Fruit fly (Drosophila melanogaster): ENCODE results near the gene CG6664.

Gene CG6664

DNA sequence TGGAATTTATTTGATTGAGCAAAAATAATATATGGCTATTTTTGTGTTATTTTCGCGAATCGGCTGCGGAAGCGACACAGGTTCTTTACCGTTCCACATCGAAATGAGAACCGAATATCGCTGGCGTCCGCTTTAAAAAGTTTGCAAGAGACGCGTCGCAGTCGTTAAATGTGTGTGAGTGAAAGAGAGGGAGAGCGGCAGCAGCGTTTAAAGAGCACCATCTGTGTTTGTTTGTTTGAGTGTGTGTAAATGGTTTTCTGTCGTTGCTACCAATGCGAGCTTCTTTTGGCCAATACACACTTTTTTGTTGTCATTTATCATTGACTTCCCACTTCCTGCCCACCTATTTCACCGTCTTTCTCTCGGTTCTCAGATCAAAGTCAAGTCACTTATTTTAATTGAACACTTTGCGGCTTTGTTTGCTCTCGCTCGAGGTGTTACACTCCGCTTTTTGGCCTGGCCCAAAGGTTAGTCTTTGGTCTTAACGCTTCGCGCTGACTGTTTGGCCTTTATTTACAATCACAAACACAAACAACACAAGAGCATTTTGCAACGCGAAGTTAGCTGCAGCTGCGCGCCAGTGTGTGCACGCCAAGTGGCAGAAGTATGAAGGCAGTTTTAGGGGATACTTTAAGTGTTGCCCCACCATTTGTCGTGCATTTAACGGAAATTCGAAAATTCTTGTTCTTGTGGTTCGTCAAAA lies 3.8 kb downstream of the CG6664 start, which contains the start of gene CG3764 (continued):
- TF ChIP-seq prd (optimal IDR thresholded peaks at IDR 0.05) (no peak), prd (GFP tag; IDR thresholded peaks at IDR 0.05) (0 out of 3 replicates have a peak, but pooled peaks have one; percentile 26), CG3407 (GFP tag; optimal IDR thresholded peaks at IDR 0.05) (peak; percentile 89), jigr1 (GFP tag; IDR thresholded peaks at IDR 0.05) (no peak), stwl (tag; optimal IDR thresholded peaks at IDR 0.05) (peak; percentile 88), CG4424 (GFP tag; optimal IDR thresholded peaks at IDR 0.05) (peak; percentile 47), D19A (tag; optimal IDR thresholded peaks at IDR 0.05) (peak; percentile 47), CG13894 (tag; optimal IDR thresholded peaks at IDR 0.05) (peak; percentile 76), CG11695 (GFP tag; IDR thresholded peaks at IDR 0.05) (peak; percentile 74), CG10147 (GFP tag; optimal IDR thresholded peaks at IDR 0.05) (peak; percentile 73), trh (GFP tag; optimal IDR thresholded peaks at IDR 0.05) (peak; percentile 9), pzg (GFP tag; optimal IDR thresholded peaks at IDR 0.05) (peak; percentile 97), HHEX (GFP tag; optimal IDR thresholded peaks at IDR 0.05) (peak; percentile 92), CG6683 (GFP tag; optimal IDR thresholded peaks at IDR 0.05) (peak; percentile 68), ro (GFP tag; IDR thresholded peaks at IDR 0.05) (no peak), Nf-YB (GFP tag; optimal IDR thresholded peaks at IDR 0.05) (peak; percentile 65), CG17568 (GFP tag; optimal IDR thresholded peaks at IDR 0.05) (peak; percentile 82), Sin3A (optimal IDR thresholded peaks at IDR 0.05) (peak; percentile 43), CG31388 (GFP tag; optimal IDR thresholded peaks at IDR 0.05) (peak; percentile 27), CG9797 (GFP tag; optimal IDR thresholded peaks at IDR 0.05) (peak; percentile 74), Mrtf (GFP tag; IDR thresholded peaks at IDR 0.05) (peak; percentile 50; the same call in 1 of the 3 replicates), CG10267 (tag; optimal IDR thresholded peaks at IDR 0.05) (peak; percentile 75), CG14050 (GFP tag; IDR thresholded peaks at IDR 0.05) (peak; percentile 41; the same call in 1 of the 3 replicates), Xbp1 (GFP tag; optimal IDR thresholded peaks at IDR 0.05) (peak; percentile 56), YL-1 (GFP tag; optimal IDR thresholded peaks at IDR 0.05) (peak; percentile 96), CHES-1-like (GFP tag; optimal IDR thresholded peaks at IDR 0.05) (peak; percentile 92), CG4820 (GFP tag; optimal IDR thresholded peaks at IDR 0.05) (peak; percentile 38), row (GFP tag; IDR thresholded peaks at IDR 0.05) (no peak; the same call in 2 of the 3 replicates), Max (GFP tag; optimal IDR thresholded peaks at IDR 0.05) (peak; percentile 72), CG6689 (GFP tag; IDR thresholded peaks at IDR 0.05) (peak; percentile 54; the same call in 1 of the 2 replicates), sens (GFP tag) (peak; percentile 94), Hr39 (optimal IDR thresholded peaks at IDR 0.05) (no peak), Fer1 (GFP tag; optimal IDR thresholded peaks at IDR 0.05) (peak; percentile 90), CG17186 (GFP tag; optimal IDR thresholded peaks at IDR 0.05) (peak; percentile 91), wek (GFP tag; optimal IDR thresholded peaks at IDR 0.05) (peak; percentile 92), CG15479 (GFP tag; optimal IDR thresholded peaks at IDR 0.05) (no peak), org-1 (GFP tag; optimal IDR thresholded peaks at IDR 0.05) (peak; percentile 58), Dad (GFP tag; optimal IDR thresholded peaks at IDR 0.05) (peak; percentile 75), CG4404 (GFP tag; IDR thresholded peaks at IDR 0.05) (peak; percentile 10; the same call in 1 of the 2 replicates), fd102C (GFP tag; optimal IDR thresholded peaks at IDR 0.05) (peak; percentile 86), pita (GFP tag; optimal IDR thresholded peaks at IDR 0.05) (no peak), CoRest (tag; optimal IDR thresholded peaks at IDR 0.05) (peak; percentile 83), odd (GFP tag; optimal IDR thresholded peaks at IDR 0.05) (peak; percentile 89), CG10959 (GFP tag; IDR thresholded peaks at IDR 0.05) (peak; percentile 25; the same call in 1 of the 2 replicates), fu2 (GFP tag; optimal IDR thresholded peaks at IDR 0.05) (peak; percentile 25), grau (tag; optimal IDR thresholded peaks at IDR 0.05) (peak; percentile 63), Atf-2 (GFP tag; optimal IDR thresholded peaks at IDR 0.05) (peak; percentile 52), gem (tag; optimal IDR thresholded peaks at IDR 0.05) (peak; percentile 60), p53 (GFP tag; optimal IDR thresholded peaks at IDR 0.05) (peak; percentile 77), CG12769 (tag; optimal IDR thresholded peaks at IDR 0.05) (peak; percentile 84)
